Fruit fly (Drosophila melanogaster) whole organism, embryonic: ENCODE results near the gene lawc.

Source experiments
- ATbp ChIP-seq: fragments of 200-800 bp; sonication (Bioruptor generic); optimal IDR thresholded peaks from 2 replicates; lab custom pipeline; 2017; ENCODE audit warnings: missing biosample characterization, mild to moderate bottlenecking, missing genetic modification characterization, missing genetic modification reagents
- Adf1 ChIP-seq: fragments of 200-800 bp; sonication (Bioruptor generic); IDR thresholded peaks from 2 replicates; pipeline ENCODE4 v1.3.6; 2022; ENCODE audit warnings: missing biosample characterization, missing genetic modification characterization
- CG10565 ChIP-seq: fragments of 200-800 bp; sonication (Bioruptor generic); optimal IDR thresholded peaks from 3 replicates; lab custom pipeline; 2016; ENCODE audit warnings: missing biosample characterization, mild to moderate bottlenecking, missing genetic modification characterization
- CG11456 ChIP-seq: fragments of 200-800 bp; sonication (Bioruptor generic); IDR thresholded peaks from 3 replicates; pipeline ENCODE4 v1.3.6; 2022; ENCODE audit warnings: missing biosample characterization, missing genetic modification characterization
- CG12155 ChIP-seq: fragments of 200-800 bp; sonication (Bioruptor generic); optimal IDR thresholded peaks from 3 replicates; lab custom pipeline; 2016; ENCODE audit warnings: missing biosample characterization, missing genetic modification characterization
- CG12299 ChIP-seq: fragments of 200-800 bp; sonication (Bioruptor generic); optimal IDR thresholded peaks from 2 replicates; lab custom pipeline; 2018; ENCODE audit warnings: missing biosample characterization, mild to moderate bottlenecking, missing genetic modification characterization
- CG1233 ChIP-seq: fragments of 200-800 bp; sonication (Bioruptor generic); optimal IDR thresholded peaks from 4 replicates; lab custom pipeline; 2018; ENCODE audit warnings: missing biosample characterization, mild to moderate bottlenecking, missing genetic modification characterization
- CG13624 ChIP-seq: fragments of 200-800 bp; sonication (Bioruptor generic); optimal IDR thresholded peaks from 2 replicates; lab custom pipeline; 2016; ENCODE audit warnings: missing biosample characterization, missing genetic modification characterization
- CG15269 ChIP-seq: fragments of 200-800 bp; sonication (Bioruptor generic); optimal IDR thresholded peaks from 2 replicates; lab custom pipeline; 2018; ENCODE audit warnings: missing biosample characterization, mild to moderate bottlenecking, missing genetic modification characterization, moderate library complexity
- CG16779 ChIP-seq: fragments of 200-800 bp; sonication (Bioruptor generic); IDR thresholded peaks from 2 replicates; pipeline ENCODE4 v1.3.6; 2022; ENCODE audit warnings: missing biosample characterization, missing genetic modification characterization
- CG17328 ChIP-seq: fragments of 200-800 bp; sonication (Bioruptor generic); IDR thresholded peaks from 2 replicates; pipeline ENCODE4 v1.3.6; 2022; ENCODE audit warnings: missing biosample characterization, missing genetic modification characterization
- CG2678 ChIP-seq: fragments of 200-800 bp; sonication (Bioruptor generic); optimal IDR thresholded peaks from 3 replicates; lab custom pipeline; 2019; ENCODE audit warnings: missing biosample characterization, mild to moderate bottlenecking, missing genetic modification characterization, moderate library complexity
- CG2712 ChIP-seq: fragments of 200-800 bp; optimal IDR thresholded peaks from 3 replicates; lab custom pipeline; 2019; ENCODE audit warnings: missing biosample characterization, mild to moderate bottlenecking, missing genetic modification characterization, moderate library complexity
- CG30403 ChIP-seq: fragments of 200-800 bp; sonication (Bioruptor generic); optimal IDR thresholded peaks from 3 replicates; lab custom pipeline; 2016; ENCODE audit warnings: missing biosample characterization, missing genetic modification characterization
- CG3065 ChIP-seq: fragments of 200-800 bp; sonication (Bioruptor generic); optimal IDR thresholded peaks from 2 replicates; lab custom pipeline; 2016; ENCODE audit warnings: missing biosample characterization, missing genetic modification characterization
- CG3838 ChIP-seq: fragments of 200-800 bp; sonication (Bioruptor generic); optimal IDR thresholded peaks from 3 replicates; lab custom pipeline; 2016; ENCODE audit warnings: missing biosample characterization, missing genetic modification characterization
- CG6272 ChIP-seq: fragments of 200-800 bp; sonication (Bioruptor generic); IDR thresholded peaks from 2 replicates; pipeline ENCODE4 v1.3.6; 2022; ENCODE audit warnings: missing biosample characterization, missing genetic modification characterization
- CG6765 ChIP-seq: fragments of 200-800 bp; sonication (Bioruptor generic); optimal IDR thresholded peaks from 3 replicates; lab custom pipeline; 2017; ENCODE audit warnings: missing biosample characterization, mild to moderate bottlenecking, missing genetic modification characterization
- CG6791 ChIP-seq: fragments of 200-800 bp; sonication (Bioruptor generic); IDR thresholded peaks from 3 replicates; pipeline ENCODE4 v1.3.6; 2022; ENCODE audit warnings: missing biosample characterization, missing genetic modification characterization; ENCODE audit not compliant: partially characterized antibody
- CG7839 ChIP-seq: fragments of 200-800 bp; sonication (Bioruptor generic); optimal IDR thresholded peaks from 3 replicates; lab custom pipeline; 2018; ENCODE audit warnings: missing biosample characterization, mild to moderate bottlenecking, missing genetic modification characterization, moderate library complexity
- CG7963 ChIP-seq: fragments of 200-800 bp; sonication (Bioruptor generic); IDR thresholded peaks from 3 replicates; pipeline ENCODE4 v1.3.6; 2022; ENCODE audit warnings: missing biosample characterization, missing genetic modification characterization; ENCODE audit not compliant: partially characterized antibody
- CG8924 ChIP-seq: fragments of 200-800 bp; optimal IDR thresholded peaks from 3 replicates; lab custom pipeline; 2019; ENCODE audit warnings: missing biosample characterization, mild to moderate bottlenecking, missing genetic modification characterization, moderate library complexity
- CG9215 ChIP-seq: fragments of 200-800 bp; sonication (Bioruptor generic); IDR thresholded peaks from 2 replicates; pipeline ENCODE4 v1.3.6; 2022; ENCODE audit warnings: missing biosample characterization, missing genetic modification characterization
- CG9797 ChIP-seq: fragments of 200-800 bp; sonication (Bioruptor generic); optimal IDR thresholded peaks from 3 replicates; lab custom pipeline; 2018; ENCODE audit warnings: missing biosample characterization, mild to moderate bottlenecking, missing genetic modification characterization
- CTCF ChIP-seq: fragments of 200-800 bp; sonication (Bioruptor generic); optimal IDR thresholded peaks from 2 replicates; lab custom pipeline; 2017; ENCODE audit warnings: missing biosample characterization, mild to moderate bottlenecking, missing genetic modification characterization, moderate library complexity
- Camta ChIP-seq: fragments of 200-800 bp; sonication (Bioruptor generic); optimal IDR thresholded peaks from 2 replicates; lab custom pipeline; 2016; ENCODE audit warnings: missing biosample characterization, missing genetic modification characterization
- CrebB ChIP-seq: fragments of 200-800 bp; sonication (Bioruptor generic); optimal IDR thresholded peaks from 3 replicates; lab custom pipeline; 2018; ENCODE audit warnings: missing biosample characterization, mild to moderate bottlenecking, missing genetic modification characterization
- ERR ChIP-seq: fragments of 200-800 bp; sonication (Bioruptor generic); optimal IDR thresholded peaks from 2 replicates; lab custom pipeline; 2016; ENCODE audit warnings: missing biosample characterization, missing genetic modification characterization
- H2.0 ChIP-seq: fragments of 200-800 bp; sonication (Bioruptor generic); IDR thresholded peaks from 2 replicates; pipeline ENCODE4 v1.3.6; 2022; ENCODE audit warnings: missing biosample characterization, missing genetic modification characterization
- NK7.1 ChIP-seq: fragments of 200-800 bp; sonication (Bioruptor generic); optimal IDR thresholded peaks from 3 replicates; lab custom pipeline; 2016; ENCODE audit warnings: missing biosample characterization, missing genetic modification characterization
- NfI ChIP-seq: fragments of 200-800 bp; sonication (Bioruptor generic); optimal IDR thresholded peaks from 3 replicates; lab custom pipeline; 2018; ENCODE audit warnings: missing biosample characterization, mild to moderate bottlenecking, missing genetic modification characterization, moderate library complexity
- Sry-δ ChIP-seq: fragments of 200-800 bp; sonication (Bioruptor generic); optimal IDR thresholded peaks from 2 replicates; lab custom pipeline; 2016; ENCODE audit warnings: missing biosample characterization, missing genetic modification characterization
- crol ChIP-seq: fragments of 200-800 bp; sonication (Bioruptor generic); IDR thresholded peaks from 2 replicates; pipeline ENCODE4 v1.3.6; 2022; ENCODE audit warnings: missing biosample characterization, missing genetic modification characterization
- emc ChIP-seq: fragments of 200-800 bp; sonication (Bioruptor generic); optimal IDR thresholded peaks from 2 replicates; lab custom pipeline; 2016; ENCODE audit warnings: missing biosample characterization, missing genetic modification characterization
- fd3F ChIP-seq: fragments of 200-800 bp; sonication (Bioruptor generic); optimal IDR thresholded peaks from 2 replicates; lab custom pipeline; 2018; ENCODE audit warnings: missing biosample characterization, mild to moderate bottlenecking, missing genetic modification characterization, moderate library complexity
- gce ChIP-seq: fragments of 200-800 bp; sonication (Bioruptor generic); IDR thresholded peaks from 3 replicates; pipeline ENCODE4 v1.3.6; 2022; ENCODE audit warnings: missing biosample characterization, missing genetic modification characterization
- gcm ChIP-seq: fragments of 200-800 bp; sonication (Bioruptor generic); optimal IDR thresholded peaks from 2 replicates; lab custom pipeline; 2019; ENCODE audit warnings: missing biosample characterization, mild to moderate bottlenecking, missing genetic modification characterization, moderate library complexity
- grn ChIP-seq: fragments of 200-800 bp; sonication (Bioruptor generic); optimal IDR thresholded peaks from 3 replicates; lab custom pipeline; 2017; ENCODE audit warnings: missing biosample characterization, missing genetic modification characterization
- kni ChIP-seq: fragments of 200-800 bp; sonication (Bioruptor generic); optimal IDR thresholded peaks from 3 replicates; lab custom pipeline; 2017; ENCODE audit warnings: mild to moderate bottlenecking, missing biosample characterization, missing genetic modification reagents, missing genetic modification characterization
- lola ChIP-seq, 3 experiments: fragments of >200 bp in 2 of 3; fragments of 200-800 bp in 1 of 3; sonication (Bioruptor generic) in 1 of 3; optimal IDR thresholded peaks; 2 replicates each; lab custom pipeline; 2017 to 2019; ENCODE audit warnings: missing biosample characterization in 3 of 3, missing genetic modification characterization in 3 of 3, mild to moderate bottlenecking in 1 of 3, moderate library complexity in 1 of 3
- otp ChIP-seq: fragments of 200-800 bp; sonication (Bioruptor generic); IDR thresholded peaks from 3 replicates; pipeline ENCODE4, ENCODE4 v1.3.6; 2022; ENCODE audit warnings: missing biosample characterization, missing genetic modification characterization
- prd ChIP-seq, 3 experiments: fragments of >200 bp in 2 of 3; fragments of 200-800 bp in 1 of 3; sonication (Bioruptor generic) in 1 of 3; optimal IDR thresholded peaks in 2 of 3; IDR thresholded peaks in 1 of 3; 2 replicates in 2 of 3; 3 replicates in 1 of 3; pipeline versions ENCODE4 v1.3.6 to Lab custom; 2017 to 2022; ENCODE audit warnings: missing biosample characterization in 1 of 3, missing genetic modification characterization in 1 of 3
- pros ChIP-seq: fragments of 200-800 bp; sonication (Bioruptor generic); optimal IDR thresholded peaks from 3 replicates; lab custom pipeline; 2019; ENCODE audit warnings: missing biosample characterization, mild to moderate bottlenecking, missing genetic modification characterization, moderate library complexity
- slp2 ChIP-seq: fragments of 200-800 bp; sonication (Bioruptor generic); optimal IDR thresholded peaks from 2 replicates; lab custom pipeline; 2016; ENCODE audit warnings: missing biosample characterization, missing genetic modification characterization
- tll ChIP-seq, 2 experiments: fragments of 200-800 bp in 1 of 2; fragments of >200 bp in 1 of 2; sonication (Bioruptor generic) in 1 of 2; optimal IDR thresholded peaks; 2 replicates each; lab custom pipeline; 2017 to 2019; ENCODE audit warnings: missing biosample characterization in 2 of 2, missing genetic modification characterization in 2 of 2, mild to moderate bottlenecking in 1 of 2, moderate library complexity in 1 of 2
- unc-4 ChIP-seq: fragments of 200-800 bp; sonication (Bioruptor generic); IDR thresholded peaks from 2 replicates; pipeline ENCODE4 v1.3.6; 2022; ENCODE audit warnings: missing biosample characterization, missing genetic modification characterization; ENCODE audit not compliant: partially characterized antibody
- z ChIP-seq: fragments of 200-800 bp; sonication (Bioruptor generic); IDR thresholded peaks from 3 replicates; pipeline ENCODE4 v1.3.6; 2022; ENCODE audit warnings: missing biosample characterization, missing genetic modification characterization
- zen ChIP-seq: fragments of 200-800 bp; sonication (Bioruptor generic); optimal IDR thresholded peaks from 3 replicates; lab custom pipeline; 2018; ENCODE audit warnings: missing biosample characterization, mild to moderate bottlenecking, missing genetic modification characterization, moderate library complexity

The lawc gene

dm6 chrX:8398177-8399018, 13.1 kb downstream of the lawc start, which contains the start of gene CG10555 (continued):
- TF ChIP-seq CG12155 (GFP tag; lab: Kevin White, UChicago) (peak; percentile 79), Sry-δ (peak; percentile 72), CG6272 (GFP tag; lab: Robert Waterston, UW) (peak; percentile 80), CG9797 (GFP tag; lab: Kevin White, UChicago) (no peak), lola (GFP tag; optimal IDR thresholded peaks at IDR 0.05; lab: Kevin White, UChicago) (peak in 1 of 3 experiments; percentile 96), CG13624 (GFP tag; lab: Kevin White, UChicago) (peak; percentile 76), ATbp (GFP tag; lab: Kevin White, UChicago) (peak; percentile 43), grn (no peak), CG6765 (GFP tag; lab: Kevin White, UChicago) (peak; percentile 35), CG9215 (peak; percentile 85), tll (GFP tag; optimal IDR thresholded peaks at IDR 0.05; lab: Kevin White, UChicago) (no peak), NK7.1 (GFP tag; lab: Kevin White, UChicago) (peak; percentile 46), CG1233 (peak; percentile 35), slp2 (peak; percentile 79), CG7963 (GFP tag; lab: Robert Waterston, UW) (peak; percentile 69), CG3838 (GFP tag; lab: Kevin White, UChicago) (no peak), CG11456 (GFP tag; lab: Robert Waterston, UW) (peak; percentile 88), CG6791 (peak; percentile 75), zen (tag; lab: Kevin White, UChicago) (peak; percentile 97), CrebB (peak; percentile 55), gce (GFP tag; lab: Robert Waterston, UW) (peak; percentile 63; the same call in 1 of the 3 replicates), CG15269 (peak; percentile 69), CG3065 (GFP tag; lab: Kevin White, UChicago) (peak; percentile 14), CG17328 (peak; percentile 87), gcm (GFP tag; lab: Kevin White, UChicago) (peak; percentile 4), pros (GFP tag; lab: Kevin White, UChicago) (no peak), CG16779 (GFP tag; lab: Robert Waterston, UW) (peak; percentile 69; the same call in 1 of the 2 replicates), NfI (GFP tag; lab: Kevin White, UChicago) (peak; percentile 83), CG7839 (tag; lab: Kevin White, UChicago) (peak; percentile 68), CG2712 (tag; lab: Kevin White, UChicago) (peak; percentile 86), CG30403 (peak; percentile 96), Adf1 (peak; percentile 54), ERR (GFP tag; lab: Kevin White, UChicago) (no peak), CG8924 (peak; percentile 81), H2.0 (GFP tag; lab: Robert Waterston, UW) (peak; percentile 89), fd3F (GFP tag; lab: Kevin White, UChicago) (peak; percentile 56), kni (GFP tag; lab: Kevin White, UChicago) (peak; percentile 71), emc (peak; percentile 63), otp (GFP tag; lab: Robert Waterston, UW) (peak; percentile 74), Camta (GFP tag; lab: Kevin White, UChicago) (peak; percentile 50), z (GFP tag; lab: Robert Waterston, UW) (no peak), CTCF (no peak), prd (optimal IDR thresholded peaks at IDR 0.05; lab: Kevin White, UChicago) (no peak), prd (GFP tag; IDR thresholded peaks at IDR 0.05; lab: Robert Waterston, UW) (peak; percentile 93), crol (GFP tag; lab: Robert Waterston, UW) (no peak), unc-4 (GFP tag; lab: Robert Waterston, UW) (peak; percentile 50), CG10565 (GFP tag; lab: Kevin White, UChicago) (peak; percentile 81), CG2678 (tag; lab: Kevin White, UChicago) (peak; percentile 73), CG12299 (tag; lab: Kevin White, UChicago) (peak; percentile 29)
